Fruit fly (Drosophila melanogaster) ovary, adult (tissue): Measurements from ENCODE around the gene kud.

Source experiments
- CG17801 ChIP-seq: fragments of 200-800 bp; optimal IDR thresholded peaks from 2 replicates; lab custom pipeline; 2019; ENCODE audit warnings: missing biosample characterization, mild to moderate bottlenecking, missing genetic modification characterization, moderate library complexity; ENCODE audit not compliant: partially characterized antibody

kud gene

DNA sequence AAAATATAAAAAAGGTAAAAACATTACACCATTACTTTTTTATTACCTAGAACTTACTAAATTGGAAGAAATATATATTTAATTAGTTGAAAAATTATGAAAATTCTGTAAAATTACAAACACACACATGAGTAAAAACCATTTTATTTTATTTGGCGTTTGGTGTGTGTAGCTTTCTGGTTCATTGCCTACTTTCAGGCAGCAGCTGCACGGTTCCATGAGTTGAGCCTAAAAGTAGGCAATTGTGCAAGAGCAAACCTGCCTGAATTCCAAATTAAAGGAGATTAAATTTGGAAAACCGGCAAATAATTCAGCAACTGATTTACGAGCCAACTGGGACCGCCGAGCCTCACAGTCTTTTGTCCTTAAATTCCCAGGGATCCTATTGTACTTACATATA lies 30.7 kb upstream of the kud start:
- TF ChIP-seq CG17801 (GFP tag; lab: Kevin White, UChicago): no peak

DNA sequence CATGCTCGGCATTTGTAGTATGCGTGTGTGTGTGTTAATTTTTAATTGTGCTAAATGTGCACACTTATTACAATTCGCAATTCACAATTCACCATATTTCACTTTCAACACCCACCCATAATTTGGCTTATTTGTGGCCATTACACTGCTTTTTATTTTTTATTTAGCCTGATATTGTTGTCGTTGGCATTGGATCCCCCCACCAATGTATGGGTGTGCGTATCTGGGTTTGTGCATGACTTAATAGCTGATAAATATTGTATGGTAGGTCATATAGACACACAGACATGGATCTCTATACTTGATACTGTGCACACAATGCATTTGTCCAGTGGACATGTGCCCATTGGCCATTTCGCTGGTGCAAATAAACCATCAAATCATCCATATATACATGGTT lies 28.9 kb upstream of the kud start:
- no peak for TF ChIP-seq CG17801 (GFP tag; lab: Kevin White, UChicago)

DNA sequence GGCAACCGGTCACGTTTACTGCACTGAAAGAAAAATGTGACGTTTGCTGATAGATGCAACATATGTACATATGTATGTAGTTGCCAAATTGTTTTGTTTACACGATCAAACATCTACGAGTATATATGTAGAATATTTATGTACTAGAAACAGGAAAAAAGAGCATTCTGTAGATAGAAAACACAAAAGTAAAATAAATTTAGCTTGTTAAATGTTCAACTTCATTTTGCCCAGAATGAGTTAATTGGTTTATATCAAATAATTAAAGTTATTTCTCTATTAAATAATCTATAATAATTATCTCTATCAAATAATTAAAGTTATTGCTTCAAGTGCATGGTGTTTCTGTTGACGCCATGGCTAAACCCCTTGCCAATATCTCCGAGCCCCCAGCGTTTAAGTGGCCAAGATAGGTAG lies 28.3 kb upstream of the kud start:
- no peak for TF ChIP-seq CG17801 (GFP tag; lab: Kevin White, UChicago)

DNA sequence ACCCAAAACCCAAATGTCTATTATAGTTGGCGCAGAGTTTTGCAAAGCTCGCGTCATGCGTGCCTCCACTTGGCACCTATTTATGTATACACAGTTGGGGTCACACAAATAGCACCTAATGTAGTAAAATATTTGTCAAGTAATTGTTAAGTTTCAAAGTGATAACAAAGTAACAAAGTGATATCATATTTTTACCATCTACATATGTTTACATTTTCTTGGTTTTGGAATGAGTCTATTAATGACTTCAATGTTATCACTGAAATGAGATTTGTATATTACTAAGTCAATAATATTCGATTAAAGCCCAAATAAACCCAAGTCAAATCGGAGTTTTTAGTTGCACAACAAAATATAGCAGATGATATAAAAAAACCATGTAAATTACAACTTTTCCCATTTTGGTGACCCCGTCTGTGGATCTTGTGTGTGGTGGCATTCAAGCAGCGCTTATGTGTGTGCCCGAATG lies 27.7 kb upstream of the kud start:
- no peak for TF ChIP-seq CG17801 (GFP tag; lab: Kevin White, UChicago)

DNA sequence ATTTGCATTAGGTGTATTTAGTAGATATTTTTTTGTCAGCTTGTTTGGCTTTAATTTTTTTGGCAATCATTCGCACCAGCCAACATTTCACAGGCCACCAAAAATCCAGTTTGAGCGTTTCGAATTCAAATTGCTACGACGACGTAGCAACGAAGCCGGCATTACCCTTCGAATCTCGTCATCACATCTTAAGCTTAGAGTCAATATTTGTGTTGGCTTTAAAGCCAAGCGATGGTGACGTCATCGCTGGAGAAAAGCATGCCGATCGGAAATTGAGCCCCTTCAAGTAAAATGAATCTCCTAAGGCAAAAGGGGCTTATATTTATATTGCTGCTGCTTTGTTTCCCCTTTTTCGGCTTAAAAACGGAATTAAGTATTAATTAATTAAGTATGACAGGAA lies 26.8 kb upstream of the kud start:
- TF ChIP-seq CG17801 (GFP tag; lab: Kevin White, UChicago): no peak

DNA sequence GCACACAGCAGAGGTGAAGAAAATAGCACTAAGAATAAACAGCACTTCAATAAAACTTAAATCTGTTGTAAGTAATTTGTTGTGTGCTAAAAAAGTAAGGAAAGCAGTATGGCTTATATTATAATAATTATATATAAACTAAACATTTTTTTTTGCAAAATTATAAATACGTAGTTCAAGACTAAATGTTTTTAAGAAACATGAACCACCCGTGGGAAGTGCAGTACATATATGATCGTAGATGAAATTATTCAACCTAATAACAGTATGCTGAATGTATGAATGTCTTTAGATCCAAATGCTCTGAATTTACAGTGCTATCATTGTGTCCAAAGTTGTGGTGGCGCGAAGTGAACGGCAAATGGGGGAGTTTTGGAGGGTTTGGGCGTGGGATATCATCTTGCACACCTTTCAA lies 25.9 kb upstream of the kud start:
- TF ChIP-seq CG17801 (GFP tag; lab: Kevin White, UChicago): no peak

DNA sequence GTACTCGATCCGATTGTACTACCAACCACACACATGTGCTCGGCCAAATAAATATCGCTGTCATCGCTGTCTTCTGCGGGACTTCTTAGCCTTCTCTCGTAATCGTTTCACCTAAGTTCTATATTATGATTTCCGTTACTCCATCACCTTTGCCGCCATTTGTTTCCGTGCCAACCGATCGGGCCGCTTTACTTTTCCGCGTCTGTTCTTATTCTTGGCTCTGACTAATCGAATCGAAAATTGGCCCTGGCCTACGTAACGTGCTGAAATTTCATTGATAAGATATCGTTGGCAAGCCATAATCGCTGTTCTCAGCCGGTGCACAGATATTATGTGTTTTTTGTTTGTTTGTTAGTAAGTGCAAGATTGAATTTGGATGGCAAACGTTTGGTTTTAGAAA lies 22.4 kb upstream of the kud start:
- no peak for TF ChIP-seq CG17801 (GFP tag; lab: Kevin White, UChicago)

DNA sequence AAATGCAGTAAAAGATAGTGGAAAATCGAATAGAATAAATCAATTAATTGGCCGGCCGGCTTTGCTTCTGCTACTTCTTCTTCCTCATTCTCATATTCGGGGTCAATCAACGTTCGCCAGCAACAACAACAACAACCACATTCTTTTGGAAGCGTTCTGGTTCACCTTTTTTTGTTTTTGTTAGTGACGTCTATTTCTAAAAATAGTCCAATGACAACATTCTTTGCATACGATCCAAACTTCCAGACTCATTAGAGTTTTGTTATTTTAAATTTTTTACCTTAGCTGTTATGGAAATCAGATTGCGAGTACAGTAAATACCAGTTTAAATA lies 21.0 kb upstream of the kud start:
- TF ChIP-seq CG17801 (GFP tag; lab: Kevin White, UChicago): no peak

DNA sequence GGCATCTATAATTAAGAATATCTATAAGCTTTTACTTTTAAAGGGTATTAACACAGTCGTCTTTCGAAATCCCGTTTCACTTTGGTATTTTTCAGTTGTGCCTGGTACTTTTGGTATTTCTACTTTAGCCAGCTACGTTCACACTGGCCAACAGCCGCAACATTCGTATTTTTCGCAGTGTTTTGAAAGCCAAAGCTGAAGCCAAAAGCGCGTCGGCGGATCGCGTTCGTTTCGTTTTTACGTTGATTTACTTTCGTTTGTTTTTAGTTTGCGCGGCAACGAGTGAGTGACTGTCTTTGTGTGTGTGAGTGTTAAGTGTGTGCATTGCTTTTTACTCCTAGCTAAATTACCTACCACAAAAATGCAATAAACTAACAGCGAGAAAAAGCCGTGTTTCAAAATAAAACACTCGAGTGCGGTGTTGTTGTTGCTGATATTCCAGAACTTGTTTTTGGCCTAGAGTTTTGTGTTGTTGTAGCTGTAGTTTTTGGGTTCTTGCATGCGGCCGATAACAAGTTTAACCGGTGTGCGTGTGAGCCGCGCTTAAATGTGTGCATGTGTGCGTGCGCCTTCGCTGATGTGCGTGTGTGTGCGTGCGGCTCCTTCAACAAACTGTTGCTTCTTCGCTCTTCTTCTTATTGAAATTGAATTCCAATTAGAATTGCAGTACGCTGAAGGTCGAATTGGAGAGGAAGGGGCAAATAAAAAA lies 20.5 kb upstream of the kud start, which contains the start of gene Lmpt:
Gene Lmpt, plus strand, starts transcription at position 173 of the 709 bp plus-strand sequence.
- TF ChIP-seq CG17801 (GFP tag; lab: Kevin White, UChicago): peak; percentile 62

DNA sequence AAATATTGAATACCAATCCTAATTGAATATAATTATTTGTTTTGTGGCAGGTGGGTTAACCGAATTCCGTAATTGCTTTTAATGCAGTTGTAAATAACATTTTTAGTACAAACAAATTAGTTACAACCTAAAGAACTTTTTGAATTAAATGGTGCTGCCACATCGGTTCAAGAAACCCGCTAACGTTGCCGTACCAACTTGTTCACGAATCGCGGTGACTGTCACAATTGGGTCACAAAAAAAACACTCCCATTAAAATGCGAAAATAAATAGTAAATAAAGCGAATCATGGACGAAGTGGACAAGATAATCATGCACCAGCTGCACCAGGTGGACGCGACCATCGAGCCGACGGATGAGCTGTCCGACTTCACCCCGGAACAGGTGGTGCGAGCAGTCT lies 18.2 kb upstream of the kud start, which contains the start of gene CG9951:
Gene CG9951, plus strand, starts transcription at position 207 of the 400 bp plus-strand sequence.
- no peak for TF ChIP-seq CG17801 (GFP tag; lab: Kevin White, UChicago)

DNA sequence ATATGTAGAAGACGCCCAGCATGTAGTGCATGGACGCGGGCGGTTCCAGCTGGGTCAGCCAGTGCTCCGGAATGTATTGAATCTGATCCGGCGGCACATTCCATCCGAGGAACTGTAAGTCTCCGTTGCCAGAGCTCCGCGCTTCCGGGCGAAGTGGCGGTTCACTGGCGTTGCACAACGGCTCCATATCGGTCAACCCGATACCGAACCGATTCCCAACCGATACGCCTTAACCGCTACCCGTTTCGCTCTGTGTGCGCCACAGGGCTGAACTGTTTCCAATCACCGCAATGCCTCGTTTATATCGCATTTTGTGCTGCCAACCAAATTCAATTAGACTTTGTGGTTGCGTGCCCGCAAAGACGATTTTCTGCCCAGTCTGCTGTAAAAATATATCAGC lies 17.5 kb upstream of the kud start, which contains the start of gene Rh4:
Gene Rh4, minus strand, starts transcription at position 234 of the 400 bp plus-strand sequence.
- no peak for TF ChIP-seq CG17801 (GFP tag; lab: Kevin White, UChicago)

DNA sequence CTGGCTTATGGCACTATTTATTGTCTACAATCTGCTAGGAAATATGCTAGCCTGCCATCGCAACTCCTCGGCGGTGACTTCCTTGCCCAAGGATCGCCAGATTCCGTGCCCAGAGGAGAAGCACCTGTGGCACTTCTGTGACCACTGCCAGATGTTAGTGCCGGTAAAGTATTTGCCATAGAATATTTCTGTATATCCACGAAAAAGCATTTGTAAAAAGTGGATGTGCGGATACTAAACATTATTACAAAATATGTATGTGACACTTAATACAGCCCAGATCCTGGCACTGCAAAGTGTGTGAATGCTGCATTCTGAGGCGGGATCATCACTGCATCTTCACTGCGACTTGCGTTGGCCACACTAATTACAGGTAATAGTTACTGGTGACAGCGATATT lies 16.1 kb upstream of the kud start:
- no peak for TF ChIP-seq CG17801 (GFP tag; lab: Kevin White, UChicago)

DNA sequence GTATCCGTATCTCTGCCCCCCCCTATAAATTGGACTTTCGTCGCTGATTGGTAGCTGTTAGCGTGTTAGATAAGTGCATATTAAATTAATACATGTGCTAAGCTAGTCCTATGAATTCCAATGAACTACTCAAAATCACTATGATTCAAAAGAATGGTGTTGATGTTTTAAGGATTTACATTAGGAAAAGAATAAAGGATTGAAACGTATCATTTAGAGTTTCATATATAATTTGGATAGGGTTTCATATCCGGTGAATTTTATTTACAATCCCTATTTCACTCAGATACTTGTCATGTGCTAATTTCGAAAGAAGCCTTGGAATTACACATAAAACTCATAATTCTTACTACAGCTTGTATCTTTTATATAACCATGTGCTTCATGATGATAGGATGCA lies 15.5 kb upstream of the kud start, which contains the start of gene CG13029:
Gene CG13029, plus strand, starts transcription at position 301 of the 400 bp plus-strand sequence.
- TF ChIP-seq CG17801 (GFP tag; lab: Kevin White, UChicago): no peak

DNA sequence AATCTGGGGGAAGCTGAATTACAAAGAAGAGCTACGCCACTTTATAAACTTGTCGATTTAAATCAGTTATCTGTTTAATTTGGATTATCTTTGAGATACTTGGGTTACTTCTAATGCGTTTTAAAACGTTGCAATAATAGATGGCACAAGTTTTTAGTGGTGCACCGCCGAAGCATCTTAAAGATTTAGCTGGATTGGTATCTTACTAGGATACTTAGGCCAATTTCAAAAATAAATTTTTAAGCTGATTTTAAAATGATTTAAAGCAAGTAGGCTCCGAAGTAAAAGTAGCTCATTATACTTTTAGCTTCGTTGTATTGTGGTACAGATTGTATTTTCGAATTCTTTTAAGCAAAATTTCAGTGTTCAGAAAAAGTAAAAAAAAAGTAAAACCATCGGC lies 14.0 kb upstream of the kud start, which contains the start of gene sinah:
Gene sinah, plus strand, starts transcription at position 301 of the 400 bp plus-strand sequence.
- TF ChIP-seq CG17801 (GFP tag; lab: Kevin White, UChicago): no peak

DNA sequence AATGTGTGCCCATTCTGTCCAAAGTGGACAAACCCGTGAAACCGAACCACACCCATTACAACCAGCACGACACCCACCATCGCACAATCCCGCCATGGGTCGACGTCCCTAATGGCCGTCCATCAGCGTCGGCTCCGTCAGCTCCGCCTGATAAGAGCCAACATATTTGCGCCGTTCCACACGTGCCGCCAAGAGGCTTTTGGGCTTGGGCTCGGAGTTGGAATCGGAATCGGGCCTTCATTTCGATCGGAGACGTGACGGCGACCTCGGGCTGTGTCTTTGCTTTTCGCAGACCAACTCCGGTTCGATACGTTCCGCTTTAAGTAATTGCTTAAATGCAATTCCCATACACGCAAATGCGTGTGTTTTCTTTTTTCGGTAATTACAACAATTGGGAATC lies 10.5 kb upstream of the kud start:
- TF ChIP-seq CG17801 (GFP tag; lab: Kevin White, UChicago): no peak

DNA sequence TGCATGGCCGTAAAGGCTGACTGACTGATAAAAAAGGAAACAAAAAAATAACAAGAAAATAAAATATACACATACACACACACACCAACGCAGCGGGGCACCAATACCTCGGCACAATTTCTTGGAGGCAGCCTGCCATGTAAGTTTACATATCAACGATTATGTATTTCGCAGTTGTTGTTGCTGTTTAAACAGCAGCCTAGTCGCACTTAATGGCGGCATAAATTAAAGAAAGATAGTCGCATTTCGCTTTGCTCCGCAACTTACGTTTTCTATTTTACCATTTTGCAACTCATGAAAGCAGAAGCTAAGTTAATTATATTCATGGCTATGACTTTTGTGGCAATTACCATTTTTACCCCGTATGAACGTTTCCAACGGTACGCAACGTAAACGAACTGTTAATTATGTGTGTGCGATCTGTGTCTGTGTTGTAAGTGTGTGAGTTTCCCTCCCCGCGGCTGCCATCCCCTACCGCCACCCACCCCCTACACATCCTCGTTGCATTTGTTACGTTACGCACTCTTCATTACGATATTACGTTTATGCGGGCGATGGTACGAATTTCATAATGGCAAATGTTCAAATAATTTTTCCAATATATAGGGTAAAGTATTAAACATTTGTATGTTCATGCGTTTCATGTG lies 9.7 kb upstream of the kud start:
- TF ChIP-seq CG17801 (GFP tag; lab: Kevin White, UChicago): no peak
